Worm (Caenorhabditis elegans) whole organism, late embryonic: Measurements from ENCODE around the gene R08E5.1.

Experiments used
- F13H6.1 ChIP-seq: sonication (generic microtip); optimal IDR thresholded peaks from 2 replicates; lab custom pipeline; 2016; ENCODE audit warnings: missing genetic modification characterization, missing compliant biosample characterization
- fkh-10 ChIP-seq: fragments of 150-350 bp; optimal IDR thresholded peaks from 2 replicates; lab custom pipeline; 2014; ENCODE audit warnings: missing biosample characterization, missing genetic modification reagents, missing genetic modification characterization
- nhr-11 ChIP-seq: fragments of 150-350 bp; optimal IDR thresholded peaks from 2 replicates; lab custom pipeline; 2014; ENCODE audit warnings: missing biosample characterization, missing genetic modification characterization
- pag-3 ChIP-seq: sonication (generic microtip); optimal IDR thresholded peaks from 2 replicates; lab custom pipeline; 2016; ENCODE audit warnings: missing compliant biosample characterization, missing genetic modification characterization, borderline replicate concordance
- pax-1 ChIP-seq: fragments of 150-350 bp; optimal IDR thresholded peaks from 2 replicates; lab custom pipeline; 2014; ENCODE audit warnings: missing biosample characterization, missing genetic modification characterization
- sox-4 ChIP-seq: sonication (generic microtip); optimal IDR thresholded peaks from 2 replicates; lab custom pipeline; 2017; ENCODE audit warnings: mild to moderate bottlenecking, missing genetic modification characterization, inconsistent platforms, missing compliant biosample characterization
- tbx-2 ChIP-seq: sonication (generic microtip); optimal IDR thresholded peaks from 2 replicates; lab custom pipeline; 2016; ENCODE audit warnings: missing genetic modification characterization, missing compliant biosample characterization
- unc-3 ChIP-seq, 2 experiments: fragments of 200-800 bp in 1 of 2; sonication (Bioruptor generic) in 1 of 2; sonication (generic microtip) in 1 of 2; conservative IDR thresholded peaks in 1 of 2; optimal IDR thresholded peaks in 1 of 2; 2 replicates each; pipeline versions ENCODE4 v1.3.6 to Lab custom; 2016 to 2022; ENCODE audit warnings: missing compliant biosample characterization in 2 of 2, missing genetic modification characterization in 2 of 2, missing genetic modification reagents in 1 of 2

DNA sequence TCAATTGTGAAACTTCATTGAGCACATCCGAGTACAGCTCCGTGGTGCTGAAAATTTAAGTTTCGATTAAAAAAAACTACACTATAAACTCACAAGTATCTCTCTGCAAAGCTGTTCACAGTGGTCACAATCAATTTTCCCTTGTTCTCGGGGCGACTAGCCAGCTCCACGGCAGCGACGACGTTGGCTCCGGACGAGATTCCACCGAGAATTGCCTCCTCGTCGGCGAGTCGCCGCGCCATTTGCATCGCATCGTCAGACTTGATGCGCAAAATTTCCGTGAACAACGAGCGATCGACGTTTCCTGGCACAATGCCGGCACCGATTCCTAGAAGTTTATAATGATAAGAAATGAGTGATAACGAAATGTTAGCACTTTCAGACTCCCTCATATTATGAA is 3.3 kb upstream of the R08E5.1 start:
- TF ChIP-seq nhr-11 (tag; lab: Kevin White, UChicago) (no peak), unc-3 (GFP tag; conservative IDR thresholded peaks at IDR 0.05; lab: Robert Waterston, UW) (no peak), unc-3 (tag; optimal IDR thresholded peaks at IDR 0.05; lab: Kevin White, UChicago) (no peak), pax-1 (no peak), tbx-2 (tag; lab: Kevin White, UChicago) (no peak), sox-4 (tag; lab: Kevin White, UChicago) (no peak), fkh-10 (no peak), F13H6.1 (no peak), pag-3 (no peak)
